Fruit fly (Drosophila melanogaster) Kc167 (cell line): ENCODE results near the gene Tim17a2.

Experiments used
- Myc ChIP-seq: fragments of >200 bp; optimal IDR thresholded peaks from 2 replicates; lab custom pipeline; 2017; ENCODE audit warnings: missing external identifiers
- Sin3A ChIP-seq: fragments of >200 bp; optimal IDR thresholded peaks from 2 replicates; lab custom pipeline; 2018; ENCODE audit warnings: missing external identifiers
- h ChIP-seq: fragments of >200 bp; optimal IDR thresholded peaks from 3 replicates; lab custom pipeline; 2018; ENCODE audit warnings: missing external identifiers
- insv ChIP-seq: fragments of >200 bp; optimal IDR thresholded peaks from 3 replicates; lab custom pipeline; 2018; ENCODE audit warnings: missing external identifiers
- psq ChIP-seq: fragments of >200 bp; optimal IDR thresholded peaks from 2 replicates; lab custom pipeline; 2017; ENCODE audit warnings: missing external identifiers
- ttk ChIP-seq: sonication (Bioruptor generic); optimal IDR thresholded peaks from 2 replicates; lab custom pipeline; 2017; ENCODE audit warnings: missing external identifiers

The Tim17a2 gene

dm6 chr3R:5277735-5278134 lies 15.2 kb upstream of the Tim17a2 start, which contains the start of gene CG31538:
Gene CG31538, minus strand, starts transcription at chr3R:5277835.
- TF ChIP-seq Sin3A (lab: Kevin White, UChicago) (no peak), ttk (lab: Kevin White, UChicago) (no peak), psq (no peak), Myc (no peak), insv (lab: Kevin White, UChicago) (no peak), h (lab: Kevin White, UChicago) (no peak)

dm6 chr3R:5270806-5271205 lies 8.3 kb upstream of the Tim17a2 start:
- TF ChIP-seq ttk (lab: Kevin White, UChicago) (no peak), insv (lab: Kevin White, UChicago) (no peak), Sin3A (lab: Kevin White, UChicago) (no peak), h (lab: Kevin White, UChicago) (no peak), Myc (no peak), psq (no peak)

- TF ChIP-seq Myc: no peak
- no peak for TF ChIP-seq Sin3A (lab: Kevin White, UChicago)
- TF ChIP-seq psq: no peak
- no peak for TF ChIP-seq ttk (lab: Kevin White, UChicago)
- TF ChIP-seq h (lab: Kevin White, UChicago): no peak
- no peak for TF ChIP-seq insv (lab: Kevin White, UChicago)
Observed at dm6 chr3R:5268495-5268894, 6.0 kb upstream of the Tim17a2 start.

dm6 chr3R:5266282-5266681 lies 3.8 kb upstream of the Tim17a2 start:
- TF ChIP-seq Myc: no peak
- no peak for TF ChIP-seq insv (lab: Kevin White, UChicago)
- no peak for TF ChIP-seq ttk (lab: Kevin White, UChicago)
- TF ChIP-seq Sin3A (lab: Kevin White, UChicago): no peak
- TF ChIP-seq h (lab: Kevin White, UChicago): no peak
- TF ChIP-seq psq: no peak

dm6 chr3R:5264251-5265098 lies 2.0 kb upstream of the Tim17a2 start:
- TF ChIP-seq Myc (no peak), h (lab: Kevin White, UChicago) (no peak), insv (lab: Kevin White, UChicago) (no peak), ttk (lab: Kevin White, UChicago) (no peak), Sin3A (lab: Kevin White, UChicago) (no peak)

- TF ChIP-seq ttk (lab: Kevin White, UChicago) (no peak), Myc (no peak), h (lab: Kevin White, UChicago) (no peak), Sin3A (lab: Kevin White, UChicago) (no peak), psq (no peak), insv (lab: Kevin White, UChicago) (no peak)
Observed at dm6 chr3R:5263311-5264250, 1.1 kb upstream of the Tim17a2 start.

dm6 chr3R:5261996-5262535 lies 426 bp downstream of the Tim17a2 start:
- no peak for TF ChIP-seq Sin3A (lab: Kevin White, UChicago)
- TF ChIP-seq insv (lab: Kevin White, UChicago): no peak
- TF ChIP-seq psq: no peak
- TF ChIP-seq Myc: no peak
- no peak for TF ChIP-seq h (lab: Kevin White, UChicago)
- TF ChIP-seq ttk (lab: Kevin White, UChicago): no peak

- no peak for TF ChIP-seq insv (lab: Kevin White, UChicago)
Observed at dm6 chr3R:5261262-5261661, 1.2 kb downstream of the Tim17a2 start.

dm6 chr3R:5257147-5257487 lies 5.4 kb downstream of the Tim17a2 start:
- TF ChIP-seq Myc (no peak), h (lab: Kevin White, UChicago) (no peak), insv (lab: Kevin White, UChicago) (no peak), Sin3A (lab: Kevin White, UChicago) (no peak), ttk (lab: Kevin White, UChicago) (no peak), psq (no peak)

dm6 chr3R:5256462-5257146 lies 5.9 kb downstream of the Tim17a2 start, which contains the start of the genes Enoph and Hph:
Gene Enoph, minus strand, starts transcription at chr3R:5256681.
Gene Hph, plus strand, starts transcription at chr3R:5257037.
- TF ChIP-seq ttk (lab: Kevin White, UChicago) (no peak), h (lab: Kevin White, UChicago) (no peak), insv (lab: Kevin White, UChicago) (no peak), psq (no peak), Myc (no peak), Sin3A (lab: Kevin White, UChicago) (no peak)

dm6 chr3R:5252853-5253252 lies 9.6 kb downstream of the Tim17a2 start, which contains the start of gene CG1113:
Gene CG1113, plus strand, starts transcription at chr3R:5253153.
- no peak for TF ChIP-seq insv (lab: Kevin White, UChicago)
- no peak for TF ChIP-seq ttk (lab: Kevin White, UChicago)
- no peak for TF ChIP-seq psq
